Worm (Caenorhabditis elegans) whole organism, midembryonic: ENCODE results near the gene F58E2.4.

Experiments
- T22C8.4 ChIP-seq: fragments of 200-800 bp; sonication (Bioruptor generic); IDR thresholded peaks from 2 replicates; pipeline ENCODE4 v1.3.6; 2022; ENCODE audit warnings: missing genetic modification characterization, missing compliant biosample characterization
- cog-1 ChIP-seq: sonication (generic microtip); optimal IDR thresholded peaks from 2 replicates; lab custom pipeline; 2016; ENCODE audit warnings: missing genetic modification characterization, missing compliant biosample characterization
- klf-2 ChIP-seq: fragments of 200-800 bp; sonication (Bioruptor generic); conservative IDR thresholded peaks from 2 replicates; pipeline ENCODE4 v1.3.6; 2022; ENCODE audit warnings: missing genetic modification reagents, missing genetic modification characterization, missing compliant biosample characterization
- med-1 ChIP-seq: sonication (generic microtip); optimal IDR thresholded peaks from 2 replicates; lab custom pipeline; 2017; ENCODE audit warnings: missing genetic modification characterization, mild to moderate bottlenecking, missing compliant biosample characterization, antibody characterized with exemption, missing genetic modification reagents; ENCODE audit not compliant: insufficient read depth
- ref-1 ChIP-seq: fragments of 200-800 bp; sonication (Bioruptor generic); conservative IDR thresholded peaks from 2 replicates; pipeline ENCODE4 v1.3.6; 2022; ENCODE audit warnings: missing genetic modification reagents, missing genetic modification characterization, missing compliant biosample characterization
- tab-1 ChIP-seq: fragments of 200-800 bp; sonication (Bioruptor generic); IDR thresholded peaks from 2 replicates; pipeline ENCODE4 v1.3.6; 2022; ENCODE audit warnings: missing genetic modification characterization, missing compliant biosample characterization
- ztf-23 ChIP-seq: fragments of 200-800 bp; sonication (Bioruptor generic); IDR thresholded peaks from 2 replicates; pipeline ENCODE4 v1.3.6; 2022; ENCODE audit warnings: missing genetic modification reagents, missing genetic modification characterization, missing compliant biosample characterization
- ztf-29 ChIP-seq: fragments of 200-800 bp; sonication (Bioruptor generic); IDR thresholded peaks from 2 replicates; pipeline ENCODE4 v1.3.6; 2022; ENCODE audit warnings: missing genetic modification reagents, missing genetic modification characterization, missing compliant biosample characterization

DNA sequence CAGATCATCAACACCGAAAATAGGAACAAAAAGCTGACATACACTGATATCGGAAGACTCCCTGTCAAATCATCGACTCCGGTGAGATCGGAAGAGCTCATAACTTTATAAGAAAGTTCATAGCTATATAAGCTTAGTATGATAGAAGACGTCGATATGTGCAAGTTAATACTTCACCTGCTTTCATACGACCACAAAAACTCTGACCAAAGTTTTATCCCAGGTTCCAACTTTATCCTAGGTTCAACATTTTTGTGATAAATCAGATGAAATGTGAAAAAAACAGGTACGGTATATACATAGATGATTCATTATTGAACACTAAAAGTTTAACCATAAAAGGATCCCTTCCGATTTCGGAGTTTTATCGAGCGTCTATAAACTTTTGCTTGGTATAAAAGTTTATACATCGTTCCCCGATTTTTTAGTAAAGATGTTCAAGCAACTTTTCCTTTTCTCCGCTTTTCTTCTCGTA lies 15.8 kb downstream of the F58E2.4 start, which contains the start of the genes srz-70 and C09G12.5:
- TF ChIP-seq ztf-29 (no peak), cog-1 (no peak), med-1 (GFP tag; lab: Kevin White, UChicago) (no peak), tab-1 (GFP tag; lab: Robert Waterston, UW) (no peak), ztf-23 (no peak), T22C8.4 (no peak), klf-2 (GFP tag; lab: Robert Waterston, UW) (no peak), ref-1 (no peak)
